Worm (Caenorhabditis elegans): Measurements from ENCODE around the gene Y57E12AL.2.

DNA sequence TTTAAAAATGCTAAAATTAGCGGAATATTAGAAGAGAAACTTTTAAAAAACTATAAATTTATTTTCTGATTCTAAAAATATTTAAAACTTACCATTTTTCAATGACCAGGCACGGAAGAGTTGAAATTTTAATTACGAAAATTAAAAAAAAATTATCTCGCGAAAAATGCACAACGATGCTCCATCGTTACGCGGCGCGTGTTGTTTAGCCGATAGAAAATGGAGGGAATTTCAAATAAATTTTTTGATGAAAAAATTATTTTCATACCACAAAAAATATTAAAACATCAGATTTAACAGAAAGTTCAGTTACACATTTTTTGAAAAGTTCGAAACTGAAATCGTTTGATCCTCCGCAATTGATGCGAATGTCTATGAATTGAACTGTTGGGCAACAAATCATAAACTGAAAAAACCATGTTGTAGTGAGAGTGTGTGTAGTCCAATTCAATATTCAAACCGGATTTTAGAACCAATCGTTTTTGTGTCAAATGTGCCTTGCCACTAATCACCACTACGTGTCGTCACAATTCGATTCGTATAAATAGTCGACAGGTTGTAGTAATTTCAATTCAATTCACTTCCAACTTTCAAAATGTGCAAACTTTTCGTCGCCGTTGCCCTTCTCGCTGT lies 6.6 kb upstream of the Y57E12AL.2 start, which contains the start of the genes tofu-2 and spig-1:
- TF ChIP-seq blmp-1 (tag; optimal IDR thresholded peaks at IDR 0.05; ENCODE audit: insufficient read depth) (no peak), fos-1 (tag; optimal IDR thresholded peaks at IDR 0.05) (no peak), ztf-4 (tag; optimal IDR thresholded peaks at IDR 0.05) (no peak)
